Fruit fly (Drosophila melanogaster) whole organism, embryonic: ENCODE measurements around the gene Cngl.

Experiments
- Aef1 ChIP-seq: fragments of 200-800 bp; sonication (Bioruptor generic); IDR thresholded peaks from 3 replicates; pipeline ENCODE4 v1.3.6; 2022; ENCODE audit warnings: missing biosample characterization, missing genetic modification characterization
- B-H1 ChIP-seq: fragments of 200-800 bp; sonication (Bioruptor generic); IDR thresholded peaks from 3 replicates; pipeline ENCODE4 v1.3.6; 2022; ENCODE audit warnings: missing biosample characterization, missing genetic modification characterization
- Bgb ChIP-seq: fragments of 200-800 bp; sonication (Bioruptor generic); IDR thresholded peaks from 2 replicates; pipeline ENCODE4 v1.3.6; 2022; ENCODE audit warnings: missing biosample characterization, missing genetic modification characterization; ENCODE audit not compliant: partially characterized antibody
- CG14860 ChIP-seq: fragments of 200-800 bp; sonication (Bioruptor generic); IDR thresholded peaks from 3 replicates; pipeline ENCODE4 v1.3.6; 2022; ENCODE audit warnings: missing biosample characterization, missing genetic modification characterization; ENCODE audit not compliant: partially characterized antibody
- CG1529 ChIP-seq: fragments of 200-800 bp; sonication (Bioruptor generic); optimal IDR thresholded peaks from 3 replicates; lab custom pipeline; 2018; ENCODE audit warnings: missing biosample characterization, missing genetic modification characterization
- CG15601 ChIP-seq: fragments of 200-800 bp; sonication (Bioruptor generic); optimal IDR thresholded peaks from 3 replicates; lab custom pipeline; 2019; ENCODE audit warnings: missing biosample characterization, mild to moderate bottlenecking, missing genetic modification characterization, moderate library complexity
- CG1647 ChIP-seq: fragments of 200-800 bp; sonication (Bioruptor generic); optimal IDR thresholded peaks from 3 replicates; lab custom pipeline; 2016; ENCODE audit warnings: missing biosample characterization, missing genetic modification characterization
- CG17385 ChIP-seq: fragments of 200-800 bp; sonication (Bioruptor generic); optimal IDR thresholded peaks from 3 replicates; lab custom pipeline; 2018; ENCODE audit warnings: missing biosample characterization, mild to moderate bottlenecking, missing genetic modification characterization
- CG3407 ChIP-seq: fragments of 200-800 bp; sonication (Bioruptor generic); optimal IDR thresholded peaks from 2 replicates; lab custom pipeline; 2018; ENCODE audit warnings: missing biosample characterization, mild to moderate bottlenecking, missing genetic modification characterization
- CG34224 ChIP-seq: fragments of 200-800 bp; sonication (Bioruptor generic); IDR thresholded peaks from 3 replicates; pipeline ENCODE4 v1.3.6; 2022; ENCODE audit warnings: missing biosample characterization, missing genetic modification characterization; ENCODE audit not compliant: partially characterized antibody
- CG34376 ChIP-seq: fragments of 200-800 bp; sonication (Bioruptor generic); optimal IDR thresholded peaks from 2 replicates; lab custom pipeline; 2018; ENCODE audit warnings: missing biosample characterization, mild to moderate bottlenecking, missing genetic modification characterization
- CG42726 ChIP-seq: fragments of 200-800 bp; sonication (Bioruptor generic); IDR thresholded peaks from 2 replicates; pipeline ENCODE4 v1.3.6; 2022; ENCODE audit warnings: missing biosample characterization, missing genetic modification characterization; ENCODE audit not compliant: partially characterized antibody
- CG7372 ChIP-seq: fragments of 200-800 bp; sonication (Bioruptor generic); IDR thresholded peaks from 2 replicates; pipeline ENCODE4 v1.3.6; 2022; ENCODE audit warnings: missing biosample characterization, missing genetic modification characterization
- CG7786 ChIP-seq: fragments of 200-800 bp; sonication (Bioruptor generic); optimal IDR thresholded peaks from 2 replicates; lab custom pipeline; 2016; ENCODE audit warnings: missing biosample characterization, missing genetic modification characterization
- CG7963 ChIP-seq: fragments of 200-800 bp; sonication (Bioruptor generic); IDR thresholded peaks from 3 replicates; pipeline ENCODE4 v1.3.6; 2022; ENCODE audit warnings: missing biosample characterization, missing genetic modification characterization; ENCODE audit not compliant: partially characterized antibody
- CG8290 ChIP-seq, 3 experiments: fragments of 200-800 bp; sonication (Bioruptor generic); optimal IDR thresholded peaks; 2 replicates each; lab custom pipeline; 2016 to 2019; ENCODE audit warnings: missing biosample characterization in 3 of 3, missing genetic modification characterization in 3 of 3, mild to moderate bottlenecking in 2 of 3, moderate library complexity in 1 of 3
- Dll ChIP-seq: fragments of 200-800 bp; sonication (Bioruptor generic); IDR thresholded peaks from 4 replicates; pipeline ENCODE4 v1.3.6; 2022; ENCODE audit warnings: missing biosample characterization, missing genetic modification characterization; ENCODE audit not compliant: partially characterized antibody
- Doc3 ChIP-seq: fragments of 200-800 bp; sonication (Bioruptor generic); IDR thresholded peaks from 3 replicates; pipeline ENCODE4 v1.3.6; 2022; ENCODE audit warnings: missing biosample characterization, missing genetic modification characterization; ENCODE audit not compliant: partially characterized antibody
- Dp ChIP-seq: fragments of 200-800 bp; sonication (Bioruptor generic); optimal IDR thresholded peaks from 2 replicates; lab custom pipeline; 2018; ENCODE audit warnings: missing biosample characterization, mild to moderate bottlenecking, missing genetic modification characterization, moderate library complexity
- E2f2 ChIP-seq: fragments of 200-800 bp; sonication (Bioruptor generic); IDR thresholded peaks from 2 replicates; pipeline ENCODE4 v1.3.6; 2022; ENCODE audit warnings: missing biosample characterization, missing genetic modification characterization
- HmgZ ChIP-seq: fragments of 200-800 bp; sonication (Bioruptor generic); optimal IDR thresholded peaks from 2 replicates; lab custom pipeline; 2018; ENCODE audit warnings: missing biosample characterization, mild to moderate bottlenecking, missing genetic modification characterization
- Med ChIP-seq: fragments of 200-800 bp; sonication (Bioruptor generic); peaks from one replicate; lab custom pipeline; 2016; ENCODE audit warnings: missing biosample characterization, missing genetic modification characterization, mild to moderate bottlenecking, inconsistent platforms, moderate library complexity
- Meics ChIP-seq: fragments of 200-800 bp; sonication (Bioruptor generic); optimal IDR thresholded peaks from 2 replicates; lab custom pipeline; 2017; ENCODE audit warnings: missing biosample characterization, mild to moderate bottlenecking, missing genetic modification characterization
- Neu2 ChIP-seq: fragments of 200-800 bp; sonication (Bioruptor generic); optimal IDR thresholded peaks from 3 replicates; lab custom pipeline; 2016; ENCODE audit warnings: missing biosample characterization, missing genetic modification characterization, borderline replicate concordance
- Nf-YB ChIP-seq: fragments of 200-800 bp; sonication (Bioruptor generic); optimal IDR thresholded peaks from 3 replicates; lab custom pipeline; 2019; ENCODE audit warnings: missing biosample characterization, mild to moderate bottlenecking, missing genetic modification characterization, moderate library complexity
- Nf-YC ChIP-seq: fragments of 200-800 bp; optimal IDR thresholded peaks from 3 replicates; lab custom pipeline; 2019; ENCODE audit warnings: missing biosample characterization, mild to moderate bottlenecking, missing genetic modification characterization, moderate library complexity
- Opbp ChIP-seq: fragments of 200-800 bp; sonication (Bioruptor generic); IDR thresholded peaks from 3 replicates; pipeline ENCODE4 v1.3.6; 2022; ENCODE audit warnings: missing biosample characterization, missing genetic modification characterization; ENCODE audit not compliant: partially characterized antibody
- Pdp1 ChIP-seq, 2 experiments: fragments of 200-800 bp; sonication (Bioruptor generic); optimal IDR thresholded peaks; 3 replicates each; lab custom pipeline; 2016; ENCODE audit warnings: missing biosample characterization in 2 of 2, missing genetic modification characterization in 2 of 2, mild to moderate bottlenecking in 1 of 2, moderate library complexity in 1 of 2
- Ravus ChIP-seq: fragments of 200-800 bp; sonication (Bioruptor generic); IDR thresholded peaks from 2 replicates; pipeline ENCODE4 v1.3.6; 2022; ENCODE audit warnings: missing biosample characterization, missing genetic modification characterization
- Side ChIP-seq: fragments of 200-800 bp; sonication (Bioruptor generic); optimal IDR thresholded peaks from 2 replicates; lab custom pipeline; 2016; ENCODE audit warnings: missing biosample characterization, missing genetic modification characterization
- Sry-δ ChIP-seq: fragments of 200-800 bp; sonication (Bioruptor generic); optimal IDR thresholded peaks from 2 replicates; lab custom pipeline; 2016; ENCODE audit warnings: missing biosample characterization, missing genetic modification characterization
- al ChIP-seq: fragments of 200-800 bp; sonication (Bioruptor generic); IDR thresholded peaks from 2 replicates; pipeline ENCODE4 v1.3.6; 2022; ENCODE audit warnings: missing biosample characterization, missing genetic modification characterization
- bbx ChIP-seq: fragments of 200-800 bp; sonication (Bioruptor generic); IDR thresholded peaks from 2 replicates; pipeline ENCODE4 v1.3.6; 2022; ENCODE audit warnings: missing biosample characterization, missing genetic modification characterization; ENCODE audit not compliant: partially characterized antibody
- corto ChIP-seq: fragments of 200-800 bp; sonication (Bioruptor generic); optimal IDR thresholded peaks from 2 replicates; lab custom pipeline; 2016; ENCODE audit warnings: missing biosample characterization, mild to moderate bottlenecking, missing genetic modification characterization, moderate library complexity
- dm ChIP-seq: fragments of 200-800 bp; sonication (Bioruptor generic); optimal IDR thresholded peaks from 3 replicates; lab custom pipeline; 2016; ENCODE audit warnings: missing biosample characterization, missing genetic modification characterization
- gro ChIP-seq: fragments of 200-800 bp; sonication (Bioruptor generic); optimal IDR thresholded peaks from 2 replicates; lab custom pipeline; 2016; ENCODE audit warnings: missing biosample characterization, missing genetic modification characterization
- gsb-n ChIP-seq: fragments of 200-800 bp; sonication (Bioruptor generic); optimal IDR thresholded peaks from 3 replicates; lab custom pipeline; 2018; ENCODE audit warnings: missing biosample characterization, mild to moderate bottlenecking, missing genetic modification characterization
- hb ChIP-seq: fragments of 200-800 bp; sonication (Bioruptor generic); IDR thresholded peaks from 3 replicates; pipeline ENCODE4 v1.3.6; 2022; ENCODE audit warnings: missing biosample characterization, missing genetic modification characterization; ENCODE audit not compliant: partially characterized antibody
- hth ChIP-seq: fragments of >200 bp; optimal IDR thresholded peaks from 2 replicates; lab custom pipeline; 2017; ENCODE audit warnings: inconsistent platforms
- inv ChIP-seq: fragments of 200-800 bp; sonication (Bioruptor generic); IDR thresholded peaks from 2 replicates; pipeline ENCODE4 v1.3.6; 2022; ENCODE audit warnings: missing biosample characterization, missing genetic modification characterization; ENCODE audit not compliant: partially characterized antibody
- jigr1 ChIP-seq: fragments of 200-800 bp; sonication (Bioruptor generic); IDR thresholded peaks from 3 replicates; pipeline ENCODE4 v1.3.6; 2022; ENCODE audit warnings: missing biosample characterization, missing genetic modification characterization
- mirr ChIP-seq: fragments of 200-800 bp; sonication (Bioruptor generic); optimal IDR thresholded peaks from 3 replicates; lab custom pipeline; 2018; ENCODE audit warnings: missing biosample characterization, mild to moderate bottlenecking, missing genetic modification characterization
- nerfin-2 ChIP-seq: fragments of 200-800 bp; sonication (Bioruptor generic); IDR thresholded peaks from 2 replicates; pipeline ENCODE4 v1.3.6; 2022; ENCODE audit warnings: missing biosample characterization, missing genetic modification characterization; ENCODE audit not compliant: partially characterized antibody
- pnt ChIP-seq: fragments of 200-800 bp; sonication (Bioruptor generic); optimal IDR thresholded peaks from 3 replicates; lab custom pipeline; 2016; ENCODE audit warnings: missing biosample characterization, missing genetic modification characterization
- pzg ChIP-seq: fragments of 200-800 bp; sonication (Bioruptor generic); optimal IDR thresholded peaks from 3 replicates; lab custom pipeline; 2018; ENCODE audit warnings: missing biosample characterization, mild to moderate bottlenecking, missing genetic modification characterization, moderate library complexity
- tna ChIP-seq: fragments of 200-800 bp; sonication (Bioruptor generic); IDR thresholded peaks from 2 replicates; pipeline ENCODE4 v1.3.6; 2022; ENCODE audit warnings: missing biosample characterization, missing genetic modification characterization; ENCODE audit not compliant: partially characterized antibody
- trem ChIP-seq: fragments of 200-800 bp; optimal IDR thresholded peaks from 3 replicates; lab custom pipeline; 2019; ENCODE audit warnings: missing biosample characterization, mild to moderate bottlenecking, missing genetic modification characterization, moderate library complexity

Gene Cngl

DNA sequence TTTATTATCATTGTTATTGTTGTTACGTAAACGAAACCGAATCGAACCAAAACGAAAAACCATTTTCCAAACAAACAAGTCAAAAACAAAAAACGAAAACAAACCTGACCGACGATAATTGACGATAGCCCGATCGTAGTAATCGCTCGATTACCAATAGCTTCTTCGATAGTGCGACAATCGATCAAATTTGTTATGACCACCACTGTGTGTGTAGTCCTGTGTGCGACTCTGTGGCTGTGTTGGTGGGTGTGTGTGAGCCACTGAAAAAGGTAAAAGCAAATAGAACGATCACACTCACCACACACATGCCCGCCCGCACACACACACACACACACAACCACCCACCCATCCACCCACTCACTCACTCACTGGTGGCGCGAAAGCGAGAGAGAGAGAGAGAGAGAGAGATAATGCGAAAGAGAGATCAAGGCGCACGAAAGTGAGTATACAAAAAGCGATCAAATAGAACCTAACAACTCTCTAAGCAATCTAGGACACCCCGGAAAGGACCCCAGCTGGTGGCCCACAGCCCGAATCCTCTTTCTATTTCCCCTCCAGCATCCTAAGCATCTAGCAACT lies 43.5 kb upstream of the Cngl start (continued):
- TF ChIP-seq mirr (no peak), Nf-YC (no peak), CG7786 (GFP tag; lab: Kevin White, UChicago) (no peak), tna (GFP tag; lab: Robert Waterston, UW) (peak; percentile 59; the same call in 1 of the 2 replicates), hth (lab: Kevin White, UChicago) (no peak), Aef1 (GFP tag; lab: Robert Waterston, UW) (no peak), Sry-δ (peak; percentile 53), bbx (GFP tag; lab: Robert Waterston, UW) (peak; percentile 76), Opbp (peak; percentile 70; the same call in 2 of the 3 replicates), trem (no peak), CG7372 (no peak), hb (GFP tag; lab: Robert Waterston, UW) (peak; percentile 64; the same call in 1 of the 3 replicates), jigr1 (GFP tag; lab: Robert Waterston, UW) (no peak), gsb-n (no peak), inv (GFP tag; lab: Robert Waterston, UW) (0 out of 2 replicates have a peak, but pooled peaks have one; percentile 14), B-H1 (GFP tag; lab: Robert Waterston, UW) (no peak), corto (GFP tag; lab: Kevin White, UChicago) (no peak), CG3407 (no peak), Pdp1 (GFP tag; optimal IDR thresholded peaks at IDR 0.05; lab: Kevin White, UChicago) (peak in 1 of 2 experiments; percentile 29), Doc3 (GFP tag; lab: Robert Waterston, UW) (0 out of 3 replicates have a peak, but pooled peaks have one; percentile 20), CG34224 (GFP tag; lab: Robert Waterston, UW) (peak; percentile 62; the same call in 2 of the 3 replicates), Ravus (GFP tag; lab: Robert Waterston, UW) (no peak), Med (GFP tag; lab: Kevin White, UChicago) (peak; percentile 9), CG17385 (GFP tag; lab: Kevin White, UChicago) (no peak), CG42726 (peak; percentile 25; the same call in 1 of the 2 replicates), al (GFP tag; lab: Robert Waterston, UW) (no peak), CG34376 (GFP tag; lab: Kevin White, UChicago) (no peak), HmgZ (tag; lab: Kevin White, UChicago) (no peak), pnt (GFP tag; lab: Kevin White, UChicago) (no peak), CG8290 (GFP tag; optimal IDR thresholded peaks at IDR 0.05; lab: Kevin White, UChicago) (peak; percentile 38), CG8290 (tag; optimal IDR thresholded peaks at IDR 0.05; lab: Kevin White, UChicago) (peak; percentile 20 to 46), gro (no peak), Bgb (GFP tag; lab: Robert Waterston, UW) (peak; percentile 49), CG1529 (no peak), pzg (GFP tag; lab: Kevin White, UChicago) (peak; percentile 10), Meics (GFP tag; lab: Kevin White, UChicago) (no peak), CG14860 (peak; percentile 56; the same call in 1 of the 3 replicates), dm (GFP tag; lab: Kevin White, UChicago) (no peak), Dll (GFP tag; lab: Robert Waterston, UW) (peak; percentile 56; the same call in 2 of the 4 replicates), Nf-YB (no peak), Side (GFP tag; lab: Kevin White, UChicago) (no peak), Neu2 (GFP tag; lab: Kevin White, UChicago) (peak; percentile 98), Dp (no peak), E2f2 (GFP tag; lab: Robert Waterston, UW) (0 out of 2 replicates have a peak, but pooled peaks have one; percentile 29), CG15601 (tag; lab: Kevin White, UChicago) (no peak), nerfin-2 (GFP tag; lab: Robert Waterston, UW) (peak; percentile 58; the same call in 1 of the 2 replicates), CG7963 (GFP tag; lab: Robert Waterston, UW) (peak; percentile 74), CG1647 (GFP tag; lab: Kevin White, UChicago) (no peak)
